Worm (Caenorhabditis elegans): ENCODE measurements around the gene Y46G5A.14.

Gene Y46G5A.14

ce11 chrII:12809725-12810124 is 35.2 kb downstream of the Y46G5A.14 start:
- TF ChIP-seq unc-62 (GFP tag; optimal IDR thresholded peaks at IDR 0.05): no peak

ce11 chrII:12810709-12811108 is 36.2 kb downstream of the Y46G5A.14 start, which contains the start of gene Y46G5A.20:
Gene Y46G5A.20 (plus strand): TSS chrII:12811009.
- TF ChIP-seq unc-62 (GFP tag; optimal IDR thresholded peaks at IDR 0.05): no peak

- TF ChIP-seq unc-62 (GFP tag; optimal IDR thresholded peaks at IDR 0.05): no peak
Observed at ce11 chrII:12813253-12813652, 38.8 kb downstream of the Y46G5A.14 start.

- TF ChIP-seq unc-62 (GFP tag; optimal IDR thresholded peaks at IDR 0.05): no peak
Observed at ce11 chrII:12816412-12817146, 42.1 kb downstream of the Y46G5A.14 start, which contains the start of gene acl-7. Gene acl-7 (minus strand): TSS chrII:12816462.

ce11 chrII:12818488-12818887 is 44.0 kb downstream of the Y46G5A.14 start, which contains the start of gene Y46G5A.22:
Gene Y46G5A.22 (minus strand): TSS chrII:12818588.
- no peak for TF ChIP-seq unc-62 (GFP tag; optimal IDR thresholded peaks at IDR 0.05)

- TF ChIP-seq unc-62 (GFP tag; optimal IDR thresholded peaks at IDR 0.05): no peak
Observed at ce11 chrII:12819979-12820378, 45.5 kb downstream of the Y46G5A.14 start.

ce11 chrII:12823437-12823836 is 48.9 kb downstream of the Y46G5A.14 start, which contains the start of gene Y46G5A.36:
Gene Y46G5A.36 (plus strand): TSS chrII:12823679.
- no peak for TF ChIP-seq unc-62 (GFP tag; optimal IDR thresholded peaks at IDR 0.05)

ce11 chrII:12824463-12824862 is 50.0 kb downstream of the Y46G5A.14 start:
- no peak for TF ChIP-seq unc-62 (GFP tag; optimal IDR thresholded peaks at IDR 0.05)

Measured in whole organism, dauer.